Fruit fly (Drosophila melanogaster): ENCODE results near the gene mrt.
A peak's percentile ranks its signal among the peaks of the same experiment; 100 is the strongest.

mrt gene

DNA sequence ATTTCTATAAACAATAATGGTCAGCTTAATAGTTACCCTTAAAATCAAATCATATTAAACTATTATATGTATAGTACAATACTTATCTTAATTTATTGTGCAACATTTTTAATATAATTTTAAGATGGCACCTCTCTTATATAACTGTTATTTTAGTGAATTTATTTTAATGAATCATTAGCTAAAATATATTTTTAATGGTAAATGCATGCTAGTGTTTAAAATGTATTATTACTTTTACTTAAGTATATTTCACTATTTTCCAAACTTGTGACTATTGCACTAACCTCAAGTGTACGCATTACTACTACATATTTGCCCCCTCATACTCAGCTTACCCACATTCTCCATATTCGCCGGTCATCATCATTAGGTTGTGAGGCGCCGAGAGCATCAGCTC, 36.2 kb downstream of the mrt start (continued):
- TF ChIP-seq CG3163 (GFP tag; optimal IDR thresholded peaks at IDR 0.05) (no peak), scrt (GFP tag; optimal IDR thresholded peaks at IDR 0.05) (peak; percentile 64), salm (tag; optimal IDR thresholded peaks at IDR 0.05) (peak; percentile 82), Meics (GFP tag; optimal IDR thresholded peaks at IDR 0.05) (peak; percentile 75), CG11560 (tag; IDR thresholded peaks at IDR 0.05) (no peak), Xbp1 (GFP tag; optimal IDR thresholded peaks at IDR 0.05) (peak; percentile 62), Ssrp (tag; optimal IDR thresholded peaks at IDR 0.05) (peak; percentile 83), CG12299 (tag; optimal IDR thresholded peaks at IDR 0.05) (peak; percentile 74), crol (GFP tag; IDR thresholded peaks at IDR 0.05) (no peak), gem (tag; optimal IDR thresholded peaks at IDR 0.05) (peak; percentile 93), CTCF (GFP tag; optimal IDR thresholded peaks at IDR 0.05) (peak; percentile 19), Sox100B (GFP tag; optimal IDR thresholded peaks at IDR 0.05) (peak; percentile 90), zf30C (GFP tag; optimal IDR thresholded peaks at IDR 0.05) (no peak), CG33557 (GFP tag; optimal IDR thresholded peaks at IDR 0.05) (peak; percentile 89), CG1602 (GFP tag; optimal IDR thresholded peaks at IDR 0.05) (peak; percentile 51), lilli (GFP tag; optimal IDR thresholded peaks at IDR 0.05) (peak; percentile 1), CG9215 (GFP tag; IDR thresholded peaks at IDR 0.05) (0 out of 2 replicates have a peak, but pooled peaks have one; percentile 19), CG10267 (tag; optimal IDR thresholded peaks at IDR 0.05) (peak; percentile 87), Fer2 (tag; optimal IDR thresholded peaks at IDR 0.05) (peak; percentile 21), CG14441 (GFP tag; IDR thresholded peaks at IDR 0.05) (no peak), hth (optimal IDR thresholded peaks at IDR 0.05) (no peak), CG6254 (GFP tag; optimal IDR thresholded peaks at IDR 0.05) (peak; percentile 65), CG10147 (GFP tag; optimal IDR thresholded peaks at IDR 0.05) (peak; percentile 83), CG32772 (GFP tag; IDR thresholded peaks at IDR 0.05) (peak; percentile 58; the same call in 1 of the 2 replicates), zfh2 (GFP tag; optimal IDR thresholded peaks at IDR 0.05) (no peak), CG11093 (GFP tag; IDR thresholded peaks at IDR 0.05) (no peak), bsh (GFP tag; optimal IDR thresholded peaks at IDR 0.05) (peak; percentile 25 to 87), ci (GFP tag; IDR thresholded peaks at IDR 0.05) (peak; percentile 59; the same call in 2 of the 3 replicates), CG16813 (GFP tag; IDR thresholded peaks at IDR 0.05; ENCODE audit: partially characterized antibody) (no peak), ham (GFP tag; IDR thresholded peaks at IDR 0.05) (no peak), da (GFP tag; optimal IDR thresholded peaks at IDR 0.05) (no peak), Awh (GFP tag; IDR thresholded peaks at IDR 0.05) (no peak), Rx (GFP tag; IDR thresholded peaks at IDR 0.05) (no peak), CG1024 (GFP tag; IDR thresholded peaks at IDR 0.05) (peak; percentile 45; the same call in 1 of the 2 replicates), NFAT (GFP tag; IDR thresholded peaks at IDR 0.05) (no peak), Hmr (GFP tag; optimal IDR thresholded peaks at IDR 0.05) (peak; percentile 71), Sox102F (GFP tag; optimal IDR thresholded peaks at IDR 0.05) (peak; percentile 88), fd102C (GFP tag; optimal IDR thresholded peaks at IDR 0.05) (no peak), yki (optimal IDR thresholded peaks at IDR 0.05) (no peak), shn (GFP tag; optimal IDR thresholded peaks at IDR 0.05) (no peak), ranshi (GFP tag; IDR thresholded peaks at IDR 0.05) (0 out of 2 replicates have a peak, but pooled peaks have one; percentile 39), CG12769 (tag; optimal IDR thresholded peaks at IDR 0.05) (peak; percentile 52), Myb (GFP tag; optimal IDR thresholded peaks at IDR 0.05) (no peak), CG1792 (GFP tag; optimal IDR thresholded peaks at IDR 0.05) (no peak), sna (GFP tag; IDR thresholded peaks at IDR 0.05; ENCODE audit: partially characterized antibody) (no peak), tio (GFP tag; optimal IDR thresholded peaks at IDR 0.05) (no peak), Hand (GFP tag; optimal IDR thresholded peaks at IDR 0.05) (peak; percentile 67), ac (GFP tag; optimal IDR thresholded peaks at IDR 0.05) (peak; percentile 5), btn (GFP tag; optimal IDR thresholded peaks at IDR 0.05) (no peak), CG4730 (GFP tag; IDR thresholded peaks at IDR 0.05) (peak; percentile 31; the same call in 1 of the 2 replicates), HLH4C (GFP tag; IDR thresholded peaks at IDR 0.05; ENCODE audit: partially characterized antibody) (no peak), Ada2b (GFP tag; IDR thresholded peaks at IDR 0.05) (no peak)
